Fruit fly (Drosophila melanogaster) whole organism, embryonic: ENCODE results near the gene CG7694.
A peak's percentile ranks its signal among the peaks of the same experiment; 100 is the strongest.

Experiments
- Awh ChIP-seq: fragments of 200-800 bp; sonication (Bioruptor generic); IDR thresholded peaks from 2 replicates; pipeline ENCODE4, ENCODE4 v1.3.6; 2022; ENCODE audit warnings: missing biosample characterization, missing genetic modification characterization
- CG10565 ChIP-seq: fragments of 200-800 bp; sonication (Bioruptor generic); optimal IDR thresholded peaks from 3 replicates; lab custom pipeline; 2016; ENCODE audit warnings: missing biosample characterization, mild to moderate bottlenecking, missing genetic modification characterization
- CG10959 ChIP-seq: fragments of 200-800 bp; sonication (Bioruptor generic); IDR thresholded peaks from 2 replicates; pipeline ENCODE4 v1.3.6; 2022; ENCODE audit warnings: missing biosample characterization, missing genetic modification characterization
- CG11247 ChIP-seq: fragments of 200-800 bp; sonication (Bioruptor generic); IDR thresholded peaks from 2 replicates; pipeline ENCODE4 v1.3.6; 2022; ENCODE audit warnings: missing biosample characterization, missing genetic modification characterization
- CG11456 ChIP-seq: fragments of 200-800 bp; sonication (Bioruptor generic); IDR thresholded peaks from 3 replicates; pipeline ENCODE4 v1.3.6; 2022; ENCODE audit warnings: missing biosample characterization, missing genetic modification characterization
- CG14014 ChIP-seq: fragments of 200-800 bp; sonication (Bioruptor generic); IDR thresholded peaks from 2 replicates; pipeline ENCODE4 v1.3.6; 2022; ENCODE audit warnings: missing biosample characterization, missing genetic modification characterization
- CG14965 ChIP-seq: fragments of 200-800 bp; sonication (Bioruptor generic); optimal IDR thresholded peaks from 2 replicates; lab custom pipeline; 2016; ENCODE audit warnings: missing biosample characterization, missing genetic modification characterization, borderline replicate concordance
- CG15514 ChIP-seq: fragments of 200-800 bp; sonication (Bioruptor generic); optimal IDR thresholded peaks from 3 replicates; lab custom pipeline; 2017; ENCODE audit warnings: missing biosample characterization, missing genetic modification characterization, mild to moderate bottlenecking, moderate library complexity, missing genetic modification reagents
- CG17829 ChIP-seq: fragments of 200-800 bp; optimal IDR thresholded peaks from 2 replicates; lab custom pipeline; 2019; ENCODE audit warnings: missing biosample characterization, mild to moderate bottlenecking, missing genetic modification characterization, moderate library complexity
- CG18476 ChIP-seq: fragments of 200-800 bp; sonication (Bioruptor generic); optimal IDR thresholded peaks from 2 replicates; lab custom pipeline; 2016; ENCODE audit warnings: missing biosample characterization, mild to moderate bottlenecking, missing genetic modification characterization
- CG2116 ChIP-seq: fragments of 200-800 bp; sonication (Bioruptor generic); optimal IDR thresholded peaks from 3 replicates; lab custom pipeline; 2018; ENCODE audit warnings: missing biosample characterization, mild to moderate bottlenecking, missing genetic modification characterization
- CG2875 ChIP-seq: fragments of 200-800 bp; sonication (Bioruptor generic); optimal IDR thresholded peaks from 2 replicates; lab custom pipeline; 2017; ENCODE audit warnings: missing biosample characterization, mild to moderate bottlenecking, missing genetic modification characterization, missing genetic modification reagents
- CG2889 ChIP-seq: fragments of 200-800 bp; sonication (Bioruptor generic); IDR thresholded peaks from 3 replicates; pipeline ENCODE4 v1.3.6; 2022; ENCODE audit warnings: missing biosample characterization, missing genetic modification characterization
- CG34224 ChIP-seq: fragments of 200-800 bp; sonication (Bioruptor generic); IDR thresholded peaks from 3 replicates; pipeline ENCODE4 v1.3.6; 2022; ENCODE audit warnings: missing biosample characterization, missing genetic modification characterization; ENCODE audit not compliant: partially characterized antibody
- CG4424 ChIP-seq: fragments of 200-800 bp; sonication (Bioruptor generic); optimal IDR thresholded peaks from 3 replicates; lab custom pipeline; 2016; ENCODE audit warnings: missing biosample characterization, missing genetic modification characterization
- CG6272 ChIP-seq: fragments of 200-800 bp; sonication (Bioruptor generic); IDR thresholded peaks from 2 replicates; pipeline ENCODE4 v1.3.6; 2022; ENCODE audit warnings: missing biosample characterization, missing genetic modification characterization
- CG7839 ChIP-seq: fragments of 200-800 bp; sonication (Bioruptor generic); optimal IDR thresholded peaks from 3 replicates; lab custom pipeline; 2018; ENCODE audit warnings: missing biosample characterization, mild to moderate bottlenecking, missing genetic modification characterization, moderate library complexity
- CG8944 ChIP-seq: fragments of 200-800 bp; sonication (Bioruptor generic); optimal IDR thresholded peaks from 3 replicates; lab custom pipeline; 2016; ENCODE audit warnings: missing biosample characterization, missing genetic modification characterization
- D19A ChIP-seq: fragments of 200-800 bp; optimal IDR thresholded peaks from 3 replicates; lab custom pipeline; 2019; ENCODE audit warnings: missing biosample characterization, mild to moderate bottlenecking, missing genetic modification characterization, moderate library complexity
- D19B ChIP-seq: fragments of 200-800 bp; sonication (Bioruptor generic); optimal IDR thresholded peaks from 2 replicates; lab custom pipeline; 2017; ENCODE audit warnings: missing biosample characterization, mild to moderate bottlenecking, missing genetic modification characterization
- Dad ChIP-seq: fragments of 200-800 bp; sonication (Bioruptor generic); optimal IDR thresholded peaks from 3 replicates; lab custom pipeline; 2016; ENCODE audit warnings: missing biosample characterization, missing genetic modification characterization
- Dp ChIP-seq: fragments of 200-800 bp; sonication (Bioruptor generic); optimal IDR thresholded peaks from 2 replicates; lab custom pipeline; 2018; ENCODE audit warnings: missing biosample characterization, mild to moderate bottlenecking, missing genetic modification characterization, moderate library complexity
- Ets97D ChIP-seq: fragments of 200-800 bp; sonication (Bioruptor generic); optimal IDR thresholded peaks from 3 replicates; lab custom pipeline; 2016; ENCODE audit warnings: missing biosample characterization, missing genetic modification characterization
- Fer2 ChIP-seq: fragments of 200-800 bp; sonication (Bioruptor generic); optimal IDR thresholded peaks from 2 replicates; lab custom pipeline; 2018; ENCODE audit warnings: missing biosample characterization, mild to moderate bottlenecking, missing genetic modification characterization, moderate library complexity
- Hey ChIP-seq: fragments of 200-800 bp; sonication (Bioruptor generic); optimal IDR thresholded peaks from 3 replicates; lab custom pipeline; 2018; ENCODE audit warnings: missing biosample characterization, mild to moderate bottlenecking, missing genetic modification characterization
- Kr ChIP-seq: fragments of 200-800 bp; sonication (Bioruptor generic); optimal IDR thresholded peaks from 2 replicates; lab custom pipeline; 2017; ENCODE audit warnings: missing biosample characterization, mild to moderate bottlenecking, missing genetic modification characterization
- Ptx1 ChIP-seq: fragments of 200-800 bp; sonication (Bioruptor generic); IDR thresholded peaks from 2 replicates; pipeline ENCODE4 v1.3.6; 2022; ENCODE audit warnings: missing biosample characterization, missing genetic modification characterization
- Sox100B ChIP-seq: fragments of 200-800 bp; sonication (Bioruptor generic); optimal IDR thresholded peaks from 3 replicates; lab custom pipeline; 2018; ENCODE audit warnings: missing biosample characterization, mild to moderate bottlenecking, missing genetic modification characterization
- Stat92E ChIP-seq, 3 experiments: fragments of >200 bp in 2 of 3; fragments of 200-800 bp in 1 of 3; sonication (Bioruptor generic) in 1 of 3; optimal IDR thresholded peaks; 2 replicates each; lab custom pipeline; 2017 to 2019; ENCODE audit warnings: missing biosample characterization in 3 of 3, missing genetic modification characterization in 3 of 3, mild to moderate bottlenecking in 1 of 3, moderate library complexity in 1 of 3
- YL-1 ChIP-seq: fragments of 200-800 bp; sonication (Bioruptor generic); optimal IDR thresholded peaks from 3 replicates; lab custom pipeline; 2017; ENCODE audit warnings: missing biosample characterization, mild to moderate bottlenecking, missing genetic modification characterization
- abd-A ChIP-seq: fragments of 200-800 bp; sonication (Bioruptor generic); optimal IDR thresholded peaks from 3 replicates; lab custom pipeline; 2019; ENCODE audit warnings: missing biosample characterization, mild to moderate bottlenecking, missing genetic modification characterization, moderate library complexity
- dpn ChIP-seq, 2 experiments: fragments of 200-800 bp; sonication (Bioruptor generic); optimal IDR thresholded peaks; 3 replicates each; lab custom pipeline; 2016; ENCODE audit warnings: missing biosample characterization in 2 of 2, missing genetic modification characterization in 2 of 2
- ewg ChIP-seq: fragments of 200-800 bp; sonication (Bioruptor generic); optimal IDR thresholded peaks from 3 replicates; lab custom pipeline; 2017; ENCODE audit warnings: mild to moderate bottlenecking, missing biosample characterization, missing genetic modification reagents, missing genetic modification characterization
- gce ChIP-seq: fragments of 200-800 bp; sonication (Bioruptor generic); IDR thresholded peaks from 3 replicates; pipeline ENCODE4 v1.3.6; 2022; ENCODE audit warnings: missing biosample characterization, missing genetic modification characterization
- gcm ChIP-seq: fragments of 200-800 bp; sonication (Bioruptor generic); optimal IDR thresholded peaks from 2 replicates; lab custom pipeline; 2019; ENCODE audit warnings: missing biosample characterization, mild to moderate bottlenecking, missing genetic modification characterization, moderate library complexity
- ham ChIP-seq: fragments of 200-800 bp; sonication (Bioruptor generic); IDR thresholded peaks from 2 replicates; pipeline ENCODE4 v1.3.6; 2022; ENCODE audit warnings: missing biosample characterization, missing genetic modification characterization
- hth ChIP-seq: fragments of >200 bp; optimal IDR thresholded peaks from 2 replicates; lab custom pipeline; 2017; ENCODE audit warnings: inconsistent platforms
- jing ChIP-seq: fragments of 200-800 bp; sonication (Bioruptor generic); optimal IDR thresholded peaks from 2 replicates; lab custom pipeline; 2018; ENCODE audit warnings: missing biosample characterization, mild to moderate bottlenecking, missing genetic modification characterization
- knrl ChIP-seq: fragments of 200-800 bp; sonication (Bioruptor generic); IDR thresholded peaks from 3 replicates; pipeline ENCODE4 v1.3.6; 2022; ENCODE audit warnings: missing biosample characterization, missing genetic modification characterization; ENCODE audit not compliant: partially characterized antibody
- lbe ChIP-seq: fragments of 200-800 bp; sonication (Bioruptor generic); optimal IDR thresholded peaks from 2 replicates; lab custom pipeline; 2016; ENCODE audit warnings: missing biosample characterization, mild to moderate bottlenecking, missing genetic modification characterization
- lola ChIP-seq, 3 experiments: fragments of >200 bp in 2 of 3; fragments of 200-800 bp in 1 of 3; sonication (Bioruptor generic) in 1 of 3; optimal IDR thresholded peaks; 2 replicates each; lab custom pipeline; 2017 to 2019; ENCODE audit warnings: missing biosample characterization in 3 of 3, missing genetic modification characterization in 3 of 3, mild to moderate bottlenecking in 1 of 3, moderate library complexity in 1 of 3
- pb ChIP-seq: fragments of 200-800 bp; sonication (Bioruptor generic); optimal IDR thresholded peaks from 3 replicates; lab custom pipeline; 2016; ENCODE audit warnings: missing biosample characterization, missing genetic modification characterization
- peb ChIP-seq: fragments of 200-800 bp; sonication (Bioruptor generic); IDR thresholded peaks from 2 replicates; pipeline ENCODE4 v1.3.6; 2022; ENCODE audit warnings: missing biosample characterization, missing genetic modification characterization
- prd ChIP-seq, 3 experiments: fragments of >200 bp in 2 of 3; fragments of 200-800 bp in 1 of 3; sonication (Bioruptor generic) in 1 of 3; optimal IDR thresholded peaks in 2 of 3; IDR thresholded peaks in 1 of 3; 2 replicates in 2 of 3; 3 replicates in 1 of 3; pipeline versions ENCODE4 v1.3.6 to Lab custom; 2017 to 2022; ENCODE audit warnings: missing biosample characterization in 1 of 3, missing genetic modification characterization in 1 of 3
- ranshi ChIP-seq: fragments of 200-800 bp; sonication (Bioruptor generic); IDR thresholded peaks from 2 replicates; pipeline ENCODE4 v1.3.6; 2022; ENCODE audit warnings: missing biosample characterization, missing genetic modification characterization
- sug ChIP-seq: fragments of 200-800 bp; optimal IDR thresholded peaks from 2 replicates; lab custom pipeline; 2019; ENCODE audit warnings: missing biosample characterization, mild to moderate bottlenecking, missing genetic modification characterization, moderate library complexity
- vvl ChIP-seq: fragments of 200-800 bp; sonication (Bioruptor generic); IDR thresholded peaks from 2 replicates; pipeline ENCODE4 v1.3.6; 2022; ENCODE audit warnings: missing biosample characterization, missing genetic modification characterization
- wor ChIP-seq: fragments of 200-800 bp; sonication (Bioruptor generic); IDR thresholded peaks from 2 replicates; pipeline ENCODE4 v1.3.6; 2022; ENCODE audit warnings: missing biosample characterization, missing genetic modification characterization
- yki ChIP-seq: fragments of >200 bp; optimal IDR thresholded peaks from 3 replicates; lab custom pipeline; 2018

Gene CG7694

dm6 chr3R:18573699-18574259 is 888 bp downstream of the CG7694 start (continued):
- 0 out of 2 replicates have a peak, but pooled peaks have one; percentile 22 for TF ChIP-seq ham (GFP tag; lab: Robert Waterston, UW)
- peak; percentile 90 for TF ChIP-seq CG11456
- no peak; the same call in 2 of the 3 replicates for TF ChIP-seq knrl
- TF ChIP-seq wor (GFP tag; lab: Robert Waterston, UW): peak; percentile 87
- peak; percentile 83 for TF ChIP-seq CG8944 (GFP tag; lab: Kevin White, UChicago)
- TF ChIP-seq CG2116 (GFP tag; lab: Kevin White, UChicago): peak; percentile 81
- TF ChIP-seq prd (optimal IDR thresholded peaks at IDR 0.05; lab: Kevin White, UChicago): no peak
- peak; percentile 94 for TF ChIP-seq prd (GFP tag; IDR thresholded peaks at IDR 0.05; lab: Robert Waterston, UW)
- TF ChIP-seq Stat92E (GFP tag; optimal IDR thresholded peaks at IDR 0.05; lab: Kevin White, UChicago): peak in 1 of 3 experiments; percentile 72
- TF ChIP-seq Kr (GFP tag; lab: Kevin White, UChicago): no peak
- TF ChIP-seq peb (GFP tag; lab: Robert Waterston, UW): peak; percentile 89
- TF ChIP-seq dpn (GFP tag; optimal IDR thresholded peaks at IDR 0.05; lab: Kevin White, UChicago): peak; percentile 93 to 96
- peak; percentile 76 for TF ChIP-seq CG10565 (GFP tag; lab: Kevin White, UChicago)
- 0 out of 2 replicates have a peak, but pooled peaks have one; percentile 50 for TF ChIP-seq CG10959 (GFP tag; lab: Robert Waterston, UW)
- peak; percentile 78; the same call in 1 of the 3 replicates for TF ChIP-seq CG2889 (GFP tag; lab: Robert Waterston, UW)
- TF ChIP-seq gcm (GFP tag; lab: Kevin White, UChicago): peak; percentile 94
- peak in 1 of 3 experiments; percentile 95 for TF ChIP-seq lola (GFP tag; optimal IDR thresholded peaks at IDR 0.05; lab: Kevin White, UChicago)
- peak; percentile 41 for TF ChIP-seq yki (lab: Kevin White, UChicago)
- peak; percentile 80 for TF ChIP-seq pb (GFP tag; lab: Kevin White, UChicago)
- TF ChIP-seq CG7839 (tag; lab: Kevin White, UChicago): peak; percentile 94
- TF ChIP-seq gce (GFP tag; lab: Robert Waterston, UW): peak; percentile 82; the same call in 2 of the 3 replicates
- peak; percentile 54 for TF ChIP-seq Ets97D (GFP tag; lab: Kevin White, UChicago)
- peak; percentile 2 for TF ChIP-seq CG14965 (GFP tag; lab: Kevin White, UChicago)
- TF ChIP-seq Dp (GFP tag; lab: Kevin White, UChicago): no peak
- peak; percentile 93 for TF ChIP-seq CG14014 (GFP tag; lab: Robert Waterston, UW)
- TF ChIP-seq CG15514 (GFP tag; lab: Kevin White, UChicago): peak; percentile 83
- peak; percentile 65 for TF ChIP-seq abd-A (tag; lab: Kevin White, UChicago)
- TF ChIP-seq CG6272 (GFP tag; lab: Robert Waterston, UW): peak; percentile 75
- peak; percentile 96 for TF ChIP-seq sug (tag; lab: Kevin White, UChicago)
- TF ChIP-seq Sox100B (GFP tag; lab: Kevin White, UChicago): peak; percentile 94
- peak; percentile 90 for TF ChIP-seq ewg (GFP tag; lab: Kevin White, UChicago)
- peak; percentile 80 for TF ChIP-seq CG11247
- TF ChIP-seq Awh: peak; percentile 79; the same call in 1 of the 2 replicates
- peak; percentile 91 for TF ChIP-seq D19A (tag; lab: Kevin White, UChicago)
- peak; percentile 95 for TF ChIP-seq Ptx1 (GFP tag; lab: Robert Waterston, UW)
- no peak for TF ChIP-seq CG34224 (GFP tag; lab: Robert Waterston, UW)
- peak; percentile 89 for TF ChIP-seq jing (GFP tag; lab: Kevin White, UChicago)
- peak; percentile 90 for TF ChIP-seq vvl
- peak; percentile 80 for TF ChIP-seq ranshi (GFP tag; lab: Robert Waterston, UW)
- peak; percentile 85 for TF ChIP-seq Fer2 (tag; lab: Kevin White, UChicago)
- TF ChIP-seq Hey (tag; lab: Kevin White, UChicago): peak; percentile 56
- TF ChIP-seq Dad (GFP tag; lab: Kevin White, UChicago): peak; percentile 76
- TF ChIP-seq YL-1 (GFP tag; lab: Kevin White, UChicago): peak; percentile 87
- peak; percentile 91 for TF ChIP-seq CG2875 (GFP tag; lab: Kevin White, UChicago)
- peak; percentile 92 for TF ChIP-seq CG18476 (GFP tag; lab: Kevin White, UChicago)
- TF ChIP-seq lbe: peak; percentile 87
- TF ChIP-seq CG4424 (GFP tag; lab: Kevin White, UChicago): peak; percentile 94
- TF ChIP-seq D19B (GFP tag; lab: Kevin White, UChicago): peak; percentile 84
- no peak for TF ChIP-seq hth (lab: Kevin White, UChicago)
- TF ChIP-seq CG17829: peak; percentile 95
